Fruit fly (Drosophila melanogaster): ENCODE measurements around the gene mge.
A peak's percentile ranks its signal among the peaks of the same experiment; 100 is the strongest.

Gene mge

dm6 chr3L:3898978-3899377 lies 10.8 kb downstream of the mge start, which contains the start of gene Ccz1 (continued):
- peak; percentile 58 for TF ChIP-seq trem (tag; optimal IDR thresholded peaks at IDR 0.05)
- peak; percentile 38 for TF ChIP-seq fd64A (GFP tag; optimal IDR thresholded peaks at IDR 0.05)
- no peak for TF ChIP-seq amos (GFP tag; IDR thresholded peaks at IDR 0.05; ENCODE audit: partially characterized antibody)
- TF ChIP-seq Jarid2 (GFP tag; optimal IDR thresholded peaks at IDR 0.05) = peak; percentile 51
- peak; percentile 65 for TF ChIP-seq CG1647 (GFP tag; optimal IDR thresholded peaks at IDR 0.05)
- TF ChIP-seq prd (optimal IDR thresholded peaks at IDR 0.05) = no peak
- TF ChIP-seq prd (GFP tag; IDR thresholded peaks at IDR 0.05) = no peak
- peak; percentile 25 for TF ChIP-seq Nf-YB (GFP tag; optimal IDR thresholded peaks at IDR 0.05)
- peak; percentile 28 for TF ChIP-seq BEAF-32 (GFP tag; optimal IDR thresholded peaks at IDR 0.05)
- peak; percentile 87 for TF ChIP-seq CG15696 (tag; optimal IDR thresholded peaks at IDR 0.05)
- peak; percentile 88 for TF ChIP-seq bab2 (GFP tag; optimal IDR thresholded peaks at IDR 0.05)
- peak; percentile 42 for TF ChIP-seq btn (GFP tag; optimal IDR thresholded peaks at IDR 0.05)
- TF ChIP-seq CG10979 (tag; optimal IDR thresholded peaks at IDR 0.05) = peak; percentile 20
- peak; percentile 6 for TF ChIP-seq CG11723 (GFP tag; optimal IDR thresholded peaks at IDR 0.05)
- TF ChIP-seq CG13123 (GFP tag; optimal IDR thresholded peaks at IDR 0.05) = peak; percentile 82
- peak; percentile 68 for TF ChIP-seq CG4424 (GFP tag; optimal IDR thresholded peaks at IDR 0.05)
- TF ChIP-seq CG4328 (GFP tag; optimal IDR thresholded peaks at IDR 0.05) = peak; percentile 67
- peak; percentile 94 for TF ChIP-seq YL-1 (GFP tag; optimal IDR thresholded peaks at IDR 0.05)
- peak; percentile 51 for TF ChIP-seq CG7839 (tag; optimal IDR thresholded peaks at IDR 0.05)
- TF ChIP-seq CG9727 (GFP tag; optimal IDR thresholded peaks at IDR 0.05) = peak; percentile 71
- TF ChIP-seq toy (GFP tag; IDR thresholded peaks at IDR 0.05) = no peak
- TF ChIP-seq Trl (optimal IDR thresholded peaks at IDR 0.05) = no peak
- TF ChIP-seq Trl (GFP tag; optimal IDR thresholded peaks at IDR 0.05) = peak; percentile 83
- no peak for TF ChIP-seq ham (GFP tag; IDR thresholded peaks at IDR 0.05)
- TF ChIP-seq dati (GFP tag; IDR thresholded peaks at IDR 0.05) = no peak
- TF ChIP-seq Lpt (GFP tag; optimal IDR thresholded peaks at IDR 0.05) = no peak
- TF ChIP-seq jing (GFP tag; optimal IDR thresholded peaks at IDR 0.05) = peak; percentile 6
- TF ChIP-seq Gug (GFP tag; IDR thresholded peaks at IDR 0.05) = peak; percentile 28; the same call in 1 of the 4 replicates
- TF ChIP-seq cwo (GFP tag; optimal IDR thresholded peaks at IDR 0.05) = no peak
- TF ChIP-seq Taf1 (GFP tag; IDR thresholded peaks at IDR 0.05) = no peak
- TF ChIP-seq CG3407 (GFP tag; optimal IDR thresholded peaks at IDR 0.05) = peak; percentile 74
- TF ChIP-seq Hey (tag; optimal IDR thresholded peaks at IDR 0.05) = peak; percentile 46
- peak; percentile 52 for TF ChIP-seq Sry-δ (GFP tag; optimal IDR thresholded peaks at IDR 0.05)
- peak in 1 of 2 experiments; percentile 32 for TF ChIP-seq crp (GFP tag; optimal IDR thresholded peaks at IDR 0.05)
- no peak for TF ChIP-seq seq (GFP tag; IDR thresholded peaks at IDR 0.05)
- TF ChIP-seq CG7372 (GFP tag; IDR thresholded peaks at IDR 0.05) = no peak
- TF ChIP-seq Mrtf (GFP tag; IDR thresholded peaks at IDR 0.05) = no peak
- TF ChIP-seq CTCF (GFP tag; optimal IDR thresholded peaks at IDR 0.05) = no peak
- TF ChIP-seq hth (optimal IDR thresholded peaks at IDR 0.05) = no peak
- peak; percentile 44 for TF ChIP-seq NK7.1 (GFP tag; optimal IDR thresholded peaks at IDR 0.05)
- TF ChIP-seq bsh (GFP tag; optimal IDR thresholded peaks at IDR 0.05) = peak in 1 of 2 experiments; percentile 72
- TF ChIP-seq Pdp1 (GFP tag; optimal IDR thresholded peaks at IDR 0.05) = peak; percentile 36 to 76
- peak; percentile 21 for TF ChIP-seq CG4282 (GFP tag; optimal IDR thresholded peaks at IDR 0.05)
- no peak for TF ChIP-seq bowl (GFP tag; IDR thresholded peaks at IDR 0.05)
- TF ChIP-seq tx (GFP tag; optimal IDR thresholded peaks at IDR 0.05) = peak; percentile 76
- TF ChIP-seq Gsc (GFP tag; IDR thresholded peaks at IDR 0.05) = no peak
- TF ChIP-seq twi (tag; optimal IDR thresholded peaks at IDR 0.05) = peak; percentile 39
- TF ChIP-seq CG4820 (GFP tag; optimal IDR thresholded peaks at IDR 0.05) = peak; percentile 58
- peak; percentile 26 for TF ChIP-seq crc (GFP tag; optimal IDR thresholded peaks at IDR 0.05)
- TF ChIP-seq gsb-n (tag; optimal IDR thresholded peaks at IDR 0.05) = peak; percentile 66
- peak; percentile 36 for TF ChIP-seq Six4 (GFP tag; optimal IDR thresholded peaks at IDR 0.05)
- no peak for TF ChIP-seq sr (GFP tag; IDR thresholded peaks at IDR 0.05)
- TF ChIP-seq Blimp-1 (GFP tag; optimal IDR thresholded peaks at IDR 0.05) = peak; percentile 57

Measured in whole organism, embryonic.